Fruit fly (Drosophila melanogaster) whole organism, embryonic: Measurements from ENCODE around the gene CG33158.

Experiments used
- Antp ChIP-seq: fragments of 200-800 bp; sonication (Bioruptor generic); optimal IDR thresholded peaks from 3 replicates; lab custom pipeline; 2016; ENCODE audit warnings: missing biosample characterization, missing genetic modification characterization
- Bdp1 ChIP-seq: fragments of 200-800 bp; sonication (Bioruptor generic); optimal IDR thresholded peaks from 3 replicates; lab custom pipeline; 2016; ENCODE audit warnings: missing biosample characterization, missing genetic modification characterization
- Bgb ChIP-seq: fragments of 200-800 bp; sonication (Bioruptor generic); IDR thresholded peaks from 2 replicates; pipeline ENCODE4 v1.3.6; 2022; ENCODE audit warnings: missing biosample characterization, missing genetic modification characterization; ENCODE audit not compliant: partially characterized antibody
- C15 ChIP-seq: fragments of 200-800 bp; sonication (Bioruptor generic); IDR thresholded peaks from 3 replicates; pipeline ENCODE4 v1.3.6; 2022; ENCODE audit warnings: missing biosample characterization, missing genetic modification characterization
- CG10209 ChIP-seq: fragments of 200-800 bp; sonication (Bioruptor generic); optimal IDR thresholded peaks from 3 replicates; lab custom pipeline; 2017; ENCODE audit warnings: missing biosample characterization, mild to moderate bottlenecking, missing genetic modification characterization, missing genetic modification reagents
- CG10543 ChIP-seq: fragments of 200-800 bp; sonication (Bioruptor generic); optimal IDR thresholded peaks from 3 replicates; lab custom pipeline; 2017; ENCODE audit warnings: missing biosample characterization, mild to moderate bottlenecking, missing genetic modification characterization, moderate library complexity
- CG10959 ChIP-seq: fragments of 200-800 bp; sonication (Bioruptor generic); IDR thresholded peaks from 2 replicates; pipeline ENCODE4 v1.3.6; 2022; ENCODE audit warnings: missing biosample characterization, missing genetic modification characterization
- CG15514 ChIP-seq: fragments of 200-800 bp; sonication (Bioruptor generic); optimal IDR thresholded peaks from 3 replicates; lab custom pipeline; 2017; ENCODE audit warnings: missing biosample characterization, missing genetic modification characterization, mild to moderate bottlenecking, moderate library complexity, missing genetic modification reagents
- CG18619 ChIP-seq: fragments of 200-800 bp; sonication (Bioruptor generic); optimal IDR thresholded peaks from 3 replicates; lab custom pipeline; 2017; ENCODE audit warnings: missing biosample characterization, mild to moderate bottlenecking, missing genetic modification characterization
- CG2116 ChIP-seq: fragments of 200-800 bp; sonication (Bioruptor generic); optimal IDR thresholded peaks from 3 replicates; lab custom pipeline; 2018; ENCODE audit warnings: missing biosample characterization, mild to moderate bottlenecking, missing genetic modification characterization
- CG2678 ChIP-seq: fragments of 200-800 bp; sonication (Bioruptor generic); optimal IDR thresholded peaks from 3 replicates; lab custom pipeline; 2019; ENCODE audit warnings: missing biosample characterization, mild to moderate bottlenecking, missing genetic modification characterization, moderate library complexity
- CG30020 ChIP-seq: fragments of 200-800 bp; optimal IDR thresholded peaks from 2 replicates; lab custom pipeline; 2019; ENCODE audit warnings: missing biosample characterization, mild to moderate bottlenecking, missing genetic modification characterization, moderate library complexity
- CG3065 ChIP-seq: fragments of 200-800 bp; sonication (Bioruptor generic); optimal IDR thresholded peaks from 2 replicates; lab custom pipeline; 2016; ENCODE audit warnings: missing biosample characterization, missing genetic modification characterization
- CG34376 ChIP-seq: fragments of 200-800 bp; sonication (Bioruptor generic); optimal IDR thresholded peaks from 2 replicates; lab custom pipeline; 2018; ENCODE audit warnings: missing biosample characterization, mild to moderate bottlenecking, missing genetic modification characterization
- CG4282 ChIP-seq: fragments of 200-800 bp; sonication (Bioruptor generic); optimal IDR thresholded peaks from 2 replicates; lab custom pipeline; 2016; ENCODE audit warnings: missing biosample characterization, missing genetic modification characterization
- CG43689 ChIP-seq: fragments of 200-800 bp; sonication (Bioruptor generic); IDR thresholded peaks from 2 replicates; pipeline ENCODE4 v1.3.6; 2022; ENCODE audit warnings: missing biosample characterization, missing genetic modification characterization
- CG6791 ChIP-seq: fragments of 200-800 bp; sonication (Bioruptor generic); IDR thresholded peaks from 3 replicates; pipeline ENCODE4 v1.3.6; 2022; ENCODE audit warnings: missing biosample characterization, missing genetic modification characterization; ENCODE audit not compliant: partially characterized antibody
- CG7556 ChIP-seq: fragments of 200-800 bp; sonication (Bioruptor generic); optimal IDR thresholded peaks from 2 replicates; lab custom pipeline; 2017; ENCODE audit warnings: missing biosample characterization, mild to moderate bottlenecking, missing genetic modification characterization
- CG8281 ChIP-seq: fragments of 200-800 bp; sonication (Bioruptor generic); optimal IDR thresholded peaks from 2 replicates; lab custom pipeline; 2018; ENCODE audit warnings: missing biosample characterization, mild to moderate bottlenecking, missing genetic modification characterization, moderate library complexity
- CG8478 ChIP-seq: fragments of >200 bp; optimal IDR thresholded peaks from 2 replicates; lab custom pipeline; 2018
- CG8944 ChIP-seq: fragments of 200-800 bp; sonication (Bioruptor generic); optimal IDR thresholded peaks from 3 replicates; lab custom pipeline; 2016; ENCODE audit warnings: missing biosample characterization, missing genetic modification characterization
- CG9609 ChIP-seq: fragments of 200-800 bp; sonication (Bioruptor generic); optimal IDR thresholded peaks from 3 replicates; lab custom pipeline; 2016; ENCODE audit warnings: missing biosample characterization, missing genetic modification characterization
- D ChIP-seq, 2 experiments: fragments of 200-800 bp in 1 of 2; fragments of >200 bp in 1 of 2; sonication (Bioruptor generic) in 1 of 2; optimal IDR thresholded peaks; 2 replicates in 1 of 2; 3 replicates in 1 of 2; lab custom pipeline; 2017; ENCODE audit warnings: mild to moderate bottlenecking in 1 of 2, missing biosample characterization in 1 of 2, missing genetic modification characterization in 1 of 2, missing genetic modification reagents in 1 of 2
- Dref ChIP-seq: fragments of 200-800 bp; sonication (Bioruptor generic); IDR thresholded peaks from 2 replicates; pipeline ENCODE4 v1.3.6; 2022; ENCODE audit warnings: missing biosample characterization, missing genetic modification characterization
- Hsf ChIP-seq: fragments of 200-800 bp; sonication (Bioruptor generic); optimal IDR thresholded peaks from 3 replicates; lab custom pipeline; 2016; ENCODE audit warnings: missing biosample characterization, missing genetic modification characterization
- Meics ChIP-seq: fragments of 200-800 bp; sonication (Bioruptor generic); optimal IDR thresholded peaks from 2 replicates; lab custom pipeline; 2017; ENCODE audit warnings: missing biosample characterization, mild to moderate bottlenecking, missing genetic modification characterization
- NfI ChIP-seq: fragments of 200-800 bp; sonication (Bioruptor generic); optimal IDR thresholded peaks from 3 replicates; lab custom pipeline; 2018; ENCODE audit warnings: missing biosample characterization, mild to moderate bottlenecking, missing genetic modification characterization, moderate library complexity
- Optix ChIP-seq: fragments of 200-800 bp; sonication (Bioruptor generic); IDR thresholded peaks from 3 replicates; pipeline ENCODE4 v1.3.6; 2022; ENCODE audit warnings: missing biosample characterization, missing genetic modification characterization
- Vsx1 ChIP-seq: fragments of 200-800 bp; sonication (Bioruptor generic); optimal IDR thresholded peaks from 2 replicates; lab custom pipeline; 2017; ENCODE audit warnings: missing biosample characterization, mild to moderate bottlenecking, missing genetic modification characterization, missing genetic modification reagents
- abd-A ChIP-seq: fragments of 200-800 bp; sonication (Bioruptor generic); optimal IDR thresholded peaks from 3 replicates; lab custom pipeline; 2019; ENCODE audit warnings: missing biosample characterization, mild to moderate bottlenecking, missing genetic modification characterization, moderate library complexity
- al ChIP-seq: fragments of 200-800 bp; sonication (Bioruptor generic); IDR thresholded peaks from 2 replicates; pipeline ENCODE4 v1.3.6; 2022; ENCODE audit warnings: missing biosample characterization, missing genetic modification characterization
- bowl ChIP-seq: fragments of 200-800 bp; sonication (Bioruptor generic); IDR thresholded peaks from 2 replicates; pipeline ENCODE4 v1.3.6; 2022; ENCODE audit warnings: missing biosample characterization, missing genetic modification characterization
- caup ChIP-seq: fragments of 200-800 bp; sonication (Bioruptor generic); optimal IDR thresholded peaks from 3 replicates; lab custom pipeline; 2017; ENCODE audit warnings: missing biosample characterization, mild to moderate bottlenecking, missing genetic modification characterization, moderate library complexity; ENCODE audit not compliant: severe bottlenecking
- gcm ChIP-seq: fragments of 200-800 bp; sonication (Bioruptor generic); optimal IDR thresholded peaks from 2 replicates; lab custom pipeline; 2019; ENCODE audit warnings: missing biosample characterization, mild to moderate bottlenecking, missing genetic modification characterization, moderate library complexity
- gcm2 ChIP-seq: fragments of 200-800 bp; sonication (Bioruptor generic); optimal IDR thresholded peaks from 2 replicates; lab custom pipeline; 2016; ENCODE audit warnings: missing biosample characterization, missing genetic modification characterization
- grn ChIP-seq: fragments of 200-800 bp; sonication (Bioruptor generic); optimal IDR thresholded peaks from 3 replicates; lab custom pipeline; 2017; ENCODE audit warnings: missing biosample characterization, missing genetic modification characterization
- h ChIP-seq: fragments of >200 bp; optimal IDR thresholded peaks from 2 replicates; lab custom pipeline; 2017
- hb ChIP-seq: fragments of 200-800 bp; sonication (Bioruptor generic); IDR thresholded peaks from 3 replicates; pipeline ENCODE4 v1.3.6; 2022; ENCODE audit warnings: missing biosample characterization, missing genetic modification characterization; ENCODE audit not compliant: partially characterized antibody
- kah ChIP-seq: fragments of 200-800 bp; sonication (Bioruptor generic); optimal IDR thresholded peaks from 2 replicates; lab custom pipeline; 2018; ENCODE audit warnings: missing biosample characterization, mild to moderate bottlenecking, missing genetic modification characterization
- maf-S ChIP-seq: fragments of 200-800 bp; sonication (Bioruptor generic); optimal IDR thresholded peaks from 2 replicates; lab custom pipeline; 2016; ENCODE audit warnings: missing biosample characterization, missing genetic modification characterization
- mirr ChIP-seq: fragments of 200-800 bp; sonication (Bioruptor generic); optimal IDR thresholded peaks from 3 replicates; lab custom pipeline; 2018; ENCODE audit warnings: missing biosample characterization, mild to moderate bottlenecking, missing genetic modification characterization
- mld ChIP-seq: fragments of 200-800 bp; sonication (Bioruptor generic); IDR thresholded peaks from 3 replicates; pipeline ENCODE4 v1.3.6; 2022; ENCODE audit warnings: missing biosample characterization, missing genetic modification characterization; ENCODE audit not compliant: partially characterized antibody
- oc ChIP-seq: fragments of 200-800 bp; sonication (Bioruptor generic); optimal IDR thresholded peaks from 2 replicates; lab custom pipeline; 2018; ENCODE audit warnings: missing biosample characterization, mild to moderate bottlenecking, missing genetic modification characterization, moderate library complexity
- sc ChIP-seq, 3 experiments: fragments of >200 bp in 2 of 3; fragments of 200-800 bp in 1 of 3; sonication (Bioruptor generic) in 1 of 3; optimal IDR thresholded peaks; 2 replicates in 2 of 3; 3 replicates in 1 of 3; lab custom pipeline; 2017; ENCODE audit warnings: mild to moderate bottlenecking in 1 of 3, missing biosample characterization in 1 of 3, missing genetic modification characterization in 1 of 3, missing genetic modification reagents in 1 of 3
- schlank ChIP-seq: fragments of 200-800 bp; sonication (Bioruptor generic); optimal IDR thresholded peaks from 2 replicates; lab custom pipeline; 2018; ENCODE audit warnings: missing biosample characterization, mild to moderate bottlenecking, missing genetic modification characterization
- sd ChIP-seq: fragments of 200-800 bp; sonication (Bioruptor generic); optimal IDR thresholded peaks from 3 replicates; lab custom pipeline; 2018; ENCODE audit warnings: missing biosample characterization, mild to moderate bottlenecking, missing genetic modification characterization, moderate library complexity
- slou ChIP-seq: fragments of 200-800 bp; sonication (Bioruptor generic); optimal IDR thresholded peaks from 3 replicates; lab custom pipeline; 2016; ENCODE audit warnings: missing biosample characterization, missing genetic modification characterization
- sqz ChIP-seq: fragments of 200-800 bp; sonication (Bioruptor generic); optimal IDR thresholded peaks from 3 replicates; lab custom pipeline; 2018; ENCODE audit warnings: missing biosample characterization, mild to moderate bottlenecking, missing genetic modification characterization

The CG33158 gene

DNA sequence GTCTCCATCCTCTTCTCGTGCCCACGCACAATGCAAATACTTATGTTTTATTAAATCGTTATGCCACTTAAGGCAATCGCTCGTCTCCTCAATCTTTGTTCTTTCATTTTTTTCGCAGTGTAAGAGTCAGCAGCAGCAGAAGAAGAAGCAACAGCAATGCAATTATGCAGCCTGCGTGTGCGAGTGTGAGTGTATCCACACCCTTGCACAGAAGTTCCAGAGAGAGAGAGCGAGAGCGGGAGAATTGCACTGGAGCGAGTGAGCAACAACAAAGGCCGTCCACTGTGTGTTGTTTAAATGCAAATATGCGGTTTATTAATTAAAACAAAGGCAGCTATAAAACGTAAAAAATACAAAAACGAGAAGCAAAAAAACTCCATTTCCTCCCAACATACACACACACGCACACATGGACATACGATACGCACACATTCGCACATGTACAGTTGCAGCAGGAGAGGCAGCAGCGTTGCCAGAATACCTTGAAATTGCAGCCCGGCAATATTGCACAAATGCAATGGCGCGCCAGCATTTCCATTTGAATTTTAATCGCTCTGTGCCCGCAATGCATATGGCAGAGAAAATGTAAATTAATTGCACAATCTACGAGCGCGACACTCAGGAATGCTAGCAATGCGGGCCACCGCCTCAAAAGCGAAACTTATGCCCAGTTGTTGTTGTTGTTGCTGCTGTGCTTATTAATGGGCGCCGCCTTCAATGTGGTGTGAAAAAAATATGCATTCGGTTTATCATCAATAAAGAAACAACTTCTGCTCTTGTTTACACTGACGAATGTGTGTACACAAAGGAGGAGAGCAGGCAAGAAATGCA lies 10.6 kb upstream of the CG33158 start (continued):
- TF ChIP-seq CG6791, result no peak
- no peak for TF ChIP-seq h (lab: Kevin White, UChicago)
- TF ChIP-seq CG10209, result peak; percentile 73
- peak; percentile 27 for TF ChIP-seq CG18619 (GFP tag; lab: Kevin White, UChicago)
- TF ChIP-seq CG2116 (GFP tag; lab: Kevin White, UChicago), result peak; percentile 32
- peak; percentile 61 for TF ChIP-seq CG8944 (GFP tag; lab: Kevin White, UChicago)
- TF ChIP-seq CG8281 (tag; lab: Kevin White, UChicago), result peak; percentile 29
- no peak for TF ChIP-seq CG15514 (GFP tag; lab: Kevin White, UChicago)
- TF ChIP-seq Hsf, result no peak
- no peak for TF ChIP-seq bowl (GFP tag; lab: Robert Waterston, UW)
- TF ChIP-seq Optix, result 0 out of 3 replicates have a peak, but pooled peaks have one; percentile 13
- TF ChIP-seq CG7556, result no peak
- TF ChIP-seq Vsx1 (GFP tag; lab: Kevin White, UChicago), result peak; percentile 52
- no peak for TF ChIP-seq Antp
- no peak for TF ChIP-seq CG9609 (GFP tag; lab: Kevin White, UChicago)
- TF ChIP-seq gcm2 (GFP tag; lab: Kevin White, UChicago), result no peak
- TF ChIP-seq Bgb (GFP tag; lab: Robert Waterston, UW), result no peak
- TF ChIP-seq slou, result no peak
- peak; percentile 97 for TF ChIP-seq sd (tag; lab: Kevin White, UChicago)
- TF ChIP-seq sqz (GFP tag; lab: Kevin White, UChicago), result no peak
- TF ChIP-seq CG10543, result peak; percentile 40
- peak; percentile 70; the same call in 1 of the 2 replicates for TF ChIP-seq CG10959
- peak; percentile 33 for TF ChIP-seq Bdp1 (GFP tag; lab: Kevin White, UChicago)
- peak; percentile 5 for TF ChIP-seq kah
- TF ChIP-seq CG3065 (GFP tag; lab: Kevin White, UChicago), result no peak
- no peak for TF ChIP-seq maf-S (GFP tag; lab: Kevin White, UChicago)
- peak; percentile 6 for TF ChIP-seq caup (GFP tag; lab: Kevin White, UChicago)
- TF ChIP-seq sc (optimal IDR thresholded peaks at IDR 0.05; lab: Kevin White, UChicago), result no peak
- peak; percentile 28 for TF ChIP-seq sc (GFP tag; optimal IDR thresholded peaks at IDR 0.05; lab: Kevin White, UChicago)
- TF ChIP-seq grn (GFP tag; lab: Kevin White, UChicago), result no peak
- TF ChIP-seq gcm (GFP tag; lab: Kevin White, UChicago), result peak; percentile 59
- no peak for TF ChIP-seq mirr (GFP tag; lab: Kevin White, UChicago)
- no peak for TF ChIP-seq NfI (GFP tag; lab: Kevin White, UChicago)
- no peak for TF ChIP-seq CG30020
- no peak for TF ChIP-seq Meics (GFP tag; lab: Kevin White, UChicago)
- no peak for TF ChIP-seq C15 (GFP tag; lab: Robert Waterston, UW)
- TF ChIP-seq abd-A (tag; lab: Kevin White, UChicago), result no peak
- peak; percentile 2 for TF ChIP-seq CG8478
- no peak for TF ChIP-seq CG34376 (GFP tag; lab: Kevin White, UChicago)
- TF ChIP-seq D (optimal IDR thresholded peaks at IDR 0.05; lab: Kevin White, UChicago), result no peak
- peak; percentile 78 for TF ChIP-seq D (GFP tag; optimal IDR thresholded peaks at IDR 0.05; lab: Kevin White, UChicago)
- TF ChIP-seq CG4282 (GFP tag; lab: Kevin White, UChicago), result no peak
- TF ChIP-seq schlank (tag; lab: Kevin White, UChicago), result no peak
- TF ChIP-seq mld (GFP tag; lab: Robert Waterston, UW), result no peak
- TF ChIP-seq Dref (GFP tag; lab: Robert Waterston, UW), result no peak
- no peak for TF ChIP-seq CG43689
- TF ChIP-seq al (GFP tag; lab: Robert Waterston, UW), result no peak
- peak; percentile 25 for TF ChIP-seq CG2678 (tag; lab: Kevin White, UChicago)
- TF ChIP-seq oc (tag; lab: Kevin White, UChicago), result no peak
- TF ChIP-seq hb (GFP tag; lab: Robert Waterston, UW), result no peak
